Worm (Caenorhabditis elegans) whole organism, young adult: ENCODE data around the gene peb-1.
A peak's percentile ranks its signal among the peaks of the same experiment; 100 is the strongest.

Experiments used
- B0336.3 ChIP-seq: fragments of 200-800 bp; sonication (Bioruptor generic); IDR thresholded peaks from 2 replicates; pipeline ENCODE4 v1.3.6; 2022; ENCODE audit warnings: missing genetic modification characterization, missing compliant biosample characterization
- C06A6.2 ChIP-seq: fragments of 200-800 bp; sonication (Bioruptor generic); conservative IDR thresholded peaks from 2 replicates; pipeline ENCODE4 v1.3.6; 2022; ENCODE audit warnings: missing genetic modification characterization, missing compliant biosample characterization
- F22D6.2 ChIP-seq: sonication (generic microtip); optimal IDR thresholded peaks from 2 replicates; lab custom pipeline; 2016; ENCODE audit warnings: mild to moderate bottlenecking, missing genetic modification characterization, missing compliant biosample characterization
- F33H1.4 ChIP-seq: fragments of 200-800 bp; sonication (Bioruptor generic); IDR thresholded peaks from 2 replicates; pipeline ENCODE4 v1.3.6; 2022; ENCODE audit warnings: missing genetic modification reagents, missing genetic modification characterization, missing compliant biosample characterization
- F39B2.1 ChIP-seq: fragments of 200-800 bp; sonication (Bioruptor generic); IDR thresholded peaks from 2 replicates; pipeline ENCODE4 v1.3.6; 2022; ENCODE audit warnings: missing genetic modification reagents, missing genetic modification characterization, missing compliant biosample characterization
- F49E8.2 ChIP-seq: sonication (generic microtip); optimal IDR thresholded peaks from 3 replicates; lab custom pipeline; 2017; ENCODE audit warnings: missing genetic modification characterization, mild to moderate bottlenecking, missing compliant biosample characterization, antibody characterized with exemption, moderate library complexity; ENCODE audit not compliant: insufficient read depth
- T07F8.4 ChIP-seq: sonication (generic microtip); optimal IDR thresholded peaks from 2 replicates; lab custom pipeline; 2016; ENCODE audit warnings: mild to moderate bottlenecking, missing genetic modification characterization, moderate library complexity, missing compliant biosample characterization
- Y56A3A.18 ChIP-seq: fragments of 200-800 bp; sonication (Bioruptor generic); IDR thresholded peaks from 2 replicates; pipeline ENCODE4 v1.3.6; 2022; ENCODE audit warnings: missing genetic modification reagents, missing genetic modification characterization, missing compliant biosample characterization
- Y95B8A.8 ChIP-seq: fragments of 200-800 bp; sonication (Bioruptor generic); IDR thresholded peaks from 2 replicates; pipeline ENCODE4 v1.3.6; 2022; ENCODE audit warnings: missing genetic modification reagents, missing genetic modification characterization, missing compliant biosample characterization
- ZK185.1 ChIP-seq: sonication (generic microtip); optimal IDR thresholded peaks from 2 replicates; lab custom pipeline; 2016; ENCODE audit warnings: mild to moderate bottlenecking, missing genetic modification characterization, missing compliant biosample characterization; ENCODE audit not compliant: poor library complexity, severe bottlenecking
- ama-1 ChIP-seq, 3 experiments: fragments of 150-350 bp in 1 of 3; sonication (generic microtip) in 2 of 3; optimal IDR thresholded peaks; 2 replicates each; lab custom pipeline; 2014 to 2018; ENCODE audit warnings: missing biosample characterization in 2 of 3, missing genetic modification characterization in 2 of 3, missing genetic modification reagents in 2 of 3
- aptf-3 ChIP-seq: fragments of 200-800 bp; sonication (Bioruptor generic); IDR thresholded peaks from 2 replicates; pipeline ENCODE4 v1.3.6; 2022; ENCODE audit warnings: missing genetic modification characterization, missing compliant biosample characterization
- athp-1 ChIP-seq: sonication (generic microtip); optimal IDR thresholded peaks from 2 replicates; lab custom pipeline; 2017; ENCODE audit warnings: mild to moderate bottlenecking, missing genetic modification characterization, missing compliant biosample characterization
- attf-5 ChIP-seq: fragments of 200-800 bp; sonication (Bioruptor generic); optimal IDR thresholded peaks from 2 replicates; lab custom pipeline; 2018; ENCODE audit warnings: mild to moderate bottlenecking, missing genetic modification characterization, missing compliant biosample characterization
- bed-1 ChIP-seq: fragments of 200-800 bp; sonication (Bioruptor generic); IDR thresholded peaks from 2 replicates; pipeline ENCODE4 v1.3.6; 2022; ENCODE audit warnings: missing genetic modification reagents, missing genetic modification characterization, missing compliant biosample characterization
- ceh-100 ChIP-seq: fragments of 200-800 bp; sonication (Bioruptor generic); IDR thresholded peaks from 2 replicates; pipeline ENCODE4 v1.3.6; 2022; ENCODE audit warnings: missing genetic modification reagents, missing genetic modification characterization, missing compliant biosample characterization
- ceh-58 ChIP-seq: fragments of 200-800 bp; sonication (Bioruptor generic); IDR thresholded peaks from 2 replicates; pipeline ENCODE4 v1.3.6; 2022; ENCODE audit warnings: missing genetic modification characterization, missing compliant biosample characterization
- ceh-79 ChIP-seq: sonication (generic microtip); optimal IDR thresholded peaks from 2 replicates; lab custom pipeline; 2017; ENCODE audit warnings: mild to moderate bottlenecking, missing genetic modification characterization, missing compliant biosample characterization
- dpff-1 ChIP-seq: sonication (generic microtip); optimal IDR thresholded peaks from 2 replicates; lab custom pipeline; 2017; ENCODE audit warnings: mild to moderate bottlenecking, missing genetic modification characterization, missing compliant biosample characterization
- egl-18 ChIP-seq: fragments of 200-800 bp; sonication (Bioruptor generic); IDR thresholded peaks from 2 replicates; pipeline ENCODE4 v1.3.6; 2022; ENCODE audit warnings: missing genetic modification reagents, missing genetic modification characterization, missing compliant biosample characterization
- egrh-3 ChIP-seq: fragments of 200-800 bp; sonication (Bioruptor generic); IDR thresholded peaks from 2 replicates; pipeline ENCODE4 v1.3.6; 2022; ENCODE audit warnings: missing genetic modification reagents, missing genetic modification characterization, missing compliant biosample characterization
- hlh-12 ChIP-seq: sonication (generic microtip); optimal IDR thresholded peaks from 2 replicates; lab custom pipeline; 2016; ENCODE audit warnings: missing genetic modification characterization, missing compliant biosample characterization
- hmg-1.2 ChIP-seq: fragments of 200-800 bp; sonication (Bioruptor generic); IDR thresholded peaks from 2 replicates; pipeline ENCODE4 v1.3.6; 2022; ENCODE audit warnings: missing genetic modification reagents, missing genetic modification characterization, missing compliant biosample characterization
- hmg-20 ChIP-seq: fragments of 200-800 bp; sonication (Bioruptor generic); IDR thresholded peaks from 2 replicates; pipeline ENCODE4 v1.3.6; 2022; ENCODE audit warnings: missing genetic modification reagents, missing genetic modification characterization, missing compliant biosample characterization
- let-526 ChIP-seq: fragments of 200-800 bp; sonication (Bioruptor generic); IDR thresholded peaks from 2 replicates; pipeline ENCODE4 v1.3.6; 2022; ENCODE audit warnings: missing genetic modification reagents, missing genetic modification characterization, missing compliant biosample characterization
- lin-35 ChIP-seq, 3 experiments: fragments of 150-350 bp in 2 of 3; sonication (generic microtip) in 1 of 3; optimal IDR thresholded peaks; 2 replicates each; lab custom pipeline; 2014 to 2018; ENCODE audit warnings: missing biosample characterization in 3 of 3, missing genetic modification characterization in 3 of 3, missing genetic modification reagents in 3 of 3
- lin-40 ChIP-seq: sonication (generic microtip); optimal IDR thresholded peaks from 2 replicates; lab custom pipeline; 2016; ENCODE audit warnings: missing genetic modification characterization, mild to moderate bottlenecking, missing compliant biosample characterization, missing genotype, missing genetic modification reagents
- lin-54 ChIP-seq: fragments of 200-800 bp; sonication (Bioruptor generic); optimal IDR thresholded peaks from 2 replicates; lab custom pipeline; 2018; ENCODE audit warnings: mild to moderate bottlenecking, missing genetic modification characterization, missing compliant biosample characterization
- lsl-1 ChIP-seq: fragments of 200-800 bp; sonication (Bioruptor generic); optimal IDR thresholded peaks from 2 replicates; lab custom pipeline; 2018; ENCODE audit warnings: mild to moderate bottlenecking, missing genetic modification characterization, moderate library complexity, missing compliant biosample characterization
- lsy-27 ChIP-seq: sonication (generic microtip); optimal IDR thresholded peaks from 2 replicates; lab custom pipeline; 2017; ENCODE audit warnings: missing genetic modification characterization, mild to moderate bottlenecking, missing compliant biosample characterization, antibody characterized with exemption, missing genotype, borderline replicate concordance; ENCODE audit not compliant: insufficient read depth
- madf-3 ChIP-seq: fragments of 200-800 bp; sonication (Bioruptor generic); IDR thresholded peaks from 2 replicates; pipeline ENCODE4 v1.3.6; 2022; ENCODE audit warnings: missing genetic modification reagents, missing genetic modification characterization, missing compliant biosample characterization
- madf-8 ChIP-seq: fragments of 200-800 bp; sonication (Bioruptor generic); conservative IDR thresholded peaks from 2 replicates; pipeline ENCODE4 v1.3.6; 2022; ENCODE audit warnings: missing genetic modification reagents, missing genetic modification characterization, missing compliant biosample characterization
- mxl-1 ChIP-seq: sonication (generic microtip); optimal IDR thresholded peaks from 2 replicates; lab custom pipeline; 2016; ENCODE audit warnings: missing genetic modification characterization, missing compliant biosample characterization
- nfya-1 ChIP-seq: sonication (generic microtip); optimal IDR thresholded peaks from 2 replicates; lab custom pipeline; 2017; ENCODE audit warnings: antibody characterized with exemption, missing compliant biosample characterization, missing genetic modification characterization, borderline replicate concordance; ENCODE audit not compliant: insufficient read depth
- nhr-179 ChIP-seq: sonication (generic microtip); optimal IDR thresholded peaks from 2 replicates; lab custom pipeline; 2016; ENCODE audit warnings: mild to moderate bottlenecking, missing genetic modification characterization, missing compliant biosample characterization
- pha-4 ChIP-seq: fragments of 150-350 bp; sonication (generic microtip); optimal IDR thresholded peaks from 2 replicates; lab custom pipeline; 2014; ENCODE audit warnings: missing biosample characterization, missing genetic modification reagents, missing genetic modification characterization
- repo-1 ChIP-seq: sonication (generic microtip); optimal IDR thresholded peaks from 2 replicates; lab custom pipeline; 2017; ENCODE audit warnings: mild to moderate bottlenecking, missing genetic modification characterization, missing compliant biosample characterization
- rpc-1 ChIP-seq, 2 experiments: fragments of 150-350 bp in 1 of 2; sonication (generic microtip) in 1 of 2; optimal IDR thresholded peaks; 2 replicates each; lab custom pipeline; 2014 to 2018; ENCODE audit warnings: missing biosample characterization in 1 of 2, missing genetic modification characterization in 1 of 2, missing genetic modification reagents in 1 of 2, missing genotype in 1 of 2
- snpc-4 ChIP-seq, 5 experiments: fragments of 150-350 bp in 1 of 5; sonication (generic microtip) in 4 of 5; optimal IDR thresholded peaks; 2 replicates each; lab custom pipeline; 2014 to 2018; ENCODE audit warnings: missing genetic modification characterization in 5 of 5, missing biosample characterization in 3 of 5, antibody characterized with exemption in 2 of 5, mild to moderate bottlenecking in 2 of 5, missing compliant biosample characterization in 2 of 5, missing genotype in 2 of 5, moderate library complexity in 2 of 5, missing genetic modification reagents in 1 of 5
- somi-1 ChIP-seq: fragments of 200-800 bp; sonication (Bioruptor generic); optimal IDR thresholded peaks from 2 replicates; lab custom pipeline; 2018; ENCODE audit warnings: mild to moderate bottlenecking, missing genetic modification characterization, missing compliant biosample characterization
- sptf-2 ChIP-seq: fragments of 200-800 bp; sonication (Bioruptor generic); optimal IDR thresholded peaks from 2 replicates; lab custom pipeline; 2018; ENCODE audit warnings: mild to moderate bottlenecking, missing genetic modification characterization, missing compliant biosample characterization
- tbp1 ChIP-seq: fragments of 200-800 bp; sonication (Bioruptor generic); optimal IDR thresholded peaks from 2 replicates; lab custom pipeline; 2018; ENCODE audit warnings: mild to moderate bottlenecking, missing genetic modification characterization, missing compliant biosample characterization
- tbx-9 ChIP-seq: sonication (generic microtip); optimal IDR thresholded peaks from 2 replicates; lab custom pipeline; 2016; ENCODE audit warnings: borderline replicate concordance, missing genetic modification characterization, inconsistent platforms, missing compliant biosample characterization
- zfh-2 ChIP-seq: fragments of 200-800 bp; sonication (Bioruptor generic); conservative IDR thresholded peaks from 2 replicates; pipeline ENCODE4 v1.3.6; 2022; ENCODE audit warnings: missing genetic modification reagents, missing genetic modification characterization, missing compliant biosample characterization
- ztf-22 ChIP-seq: fragments of 200-800 bp; sonication (Bioruptor generic); optimal IDR thresholded peaks from 2 replicates; lab custom pipeline; 2018; ENCODE audit warnings: mild to moderate bottlenecking, missing genetic modification characterization, moderate library complexity, missing compliant biosample characterization
- ztf-25 ChIP-seq: fragments of 200-800 bp; sonication (Bioruptor generic); IDR thresholded peaks from 2 replicates; pipeline ENCODE4 v1.3.6; 2022; ENCODE audit warnings: missing genetic modification reagents, missing genetic modification characterization, missing compliant biosample characterization
- ztf-6 ChIP-seq: fragments of 200-800 bp; sonication (Bioruptor generic); IDR thresholded peaks from 2 replicates; pipeline ENCODE4 v1.3.6; 2022; ENCODE audit warnings: missing genetic modification reagents, missing genetic modification characterization, missing compliant biosample characterization

peb-1 gene

ce11 chrX:2237438-2237961 is 26.6 kb downstream of the peb-1 start, which contains the start of gene vha-15 (continued):
- TF ChIP-seq nhr-179 (tag; lab: Kevin White, UChicago) (no peak), madf-8 (GFP tag; lab: Robert Waterston, UW) (no peak), bed-1 (no peak), tbx-9 (tag; lab: Kevin White, UChicago) (no peak), ama-1 (optimal IDR thresholded peaks at IDR 0.05; lab: Kevin White, UChicago) (no peak), ama-1 (GFP tag; optimal IDR thresholded peaks at IDR 0.05; lab: Kevin White, UChicago) (no peak), nfya-1 (no peak), B0336.3 (no peak), F22D6.2 (no peak), zfh-2 (GFP tag; lab: Robert Waterston, UW) (no peak), T07F8.4 (no peak), hmg-1.2 (GFP tag; lab: Robert Waterston, UW) (peak; percentile 82), ZK185.1 (tag; lab: Kevin White, UChicago) (peak; percentile 26), rpc-1 (optimal IDR thresholded peaks at IDR 0.05; lab: Kevin White, UChicago) (no peak), rpc-1 (tag; optimal IDR thresholded peaks at IDR 0.05; lab: Kevin White, UChicago) (no peak), snpc-4 (GFP tag; optimal IDR thresholded peaks at IDR 0.05; lab: Kevin White, UChicago) (no peak), snpc-4 (tag; optimal IDR thresholded peaks at IDR 0.05; lab: Kevin White, UChicago) (peak in 1 of 4 experiments; percentile 59), somi-1 (no peak), Y56A3A.18 (GFP tag; lab: Robert Waterston, UW) (0 out of 2 replicates have a peak, but pooled peaks have one; percentile 45), lin-35 (GFP tag; optimal IDR thresholded peaks at IDR 0.05; lab: Kevin White, UChicago) (peak in 1 of 3 experiments; percentile 57), ztf-22 (GFP tag; lab: Kevin White, UChicago) (no peak), pha-4 (peak; percentile 39), ceh-58 (no peak), lin-54 (GFP tag; lab: Kevin White, UChicago) (no peak), repo-1 (tag; lab: Kevin White, UChicago) (no peak), Y95B8A.8 (GFP tag; lab: Robert Waterston, UW) (no peak), hmg-20 (GFP tag; lab: Robert Waterston, UW) (no peak), mxl-1 (tag; lab: Kevin White, UChicago) (no peak), dpff-1 (tag; lab: Kevin White, UChicago) (no peak), ztf-25 (GFP tag; lab: Robert Waterston, UW) (no peak), F33H1.4 (GFP tag; lab: Robert Waterston, UW) (peak; percentile 63), athp-1 (tag; lab: Kevin White, UChicago) (no peak), ceh-79 (tag; lab: Kevin White, UChicago) (no peak), ceh-100 (GFP tag; lab: Robert Waterston, UW) (no peak), attf-5 (GFP tag; lab: Kevin White, UChicago) (peak; percentile 58), sptf-2 (no peak), C06A6.2 (GFP tag; lab: Robert Waterston, UW) (no peak), aptf-3 (GFP tag; lab: Robert Waterston, UW) (no peak), egl-18 (GFP tag; lab: Robert Waterston, UW) (no peak), F39B2.1 (GFP tag; lab: Robert Waterston, UW) (no peak), tbp1 (GFP tag; lab: Kevin White, UChicago) (peak; percentile 7), lsl-1 (GFP tag; lab: Kevin White, UChicago) (no peak), lsy-27 (tag; lab: Kevin White, UChicago) (no peak), lin-40 (tag; lab: Kevin White, UChicago) (peak; percentile 72), let-526 (no peak), hlh-12 (tag; lab: Kevin White, UChicago) (no peak), madf-3 (GFP tag; lab: Robert Waterston, UW) (no peak), egrh-3 (no peak), F49E8.2 (tag; lab: Kevin White, UChicago) (no peak), ztf-6 (GFP tag; lab: Robert Waterston, UW) (no peak)
